Fruit fly (Drosophila melanogaster): ENCODE results near the gene Rpp30.

- no peak for TF ChIP-seq Eip75B (GFP tag; optimal IDR thresholded peaks at IDR 0.05)
- no peak for TF ChIP-seq esn (GFP tag; optimal IDR thresholded peaks at IDR 0.05)
- no peak for TF ChIP-seq Blimp-1 (GFP tag; optimal IDR thresholded peaks at IDR 0.05)
- TF ChIP-seq CG6854 (GFP tag; optimal IDR thresholded peaks at IDR 0.05): no peak
- TF ChIP-seq CG15336 (GFP tag; IDR thresholded peaks at IDR 0.05): no peak
- TF ChIP-seq eg (GFP tag; IDR thresholded peaks at IDR 0.05): no peak
Measured at dm6 chr2L:290949-291348, 38.8 kb upstream of the Rpp30 start.
